Worm (Caenorhabditis elegans): Measurements from ENCODE around the gene str-182.
A peak's percentile ranks its signal among the peaks of the same experiment; 100 is the strongest.

Gene str-182

DNA sequence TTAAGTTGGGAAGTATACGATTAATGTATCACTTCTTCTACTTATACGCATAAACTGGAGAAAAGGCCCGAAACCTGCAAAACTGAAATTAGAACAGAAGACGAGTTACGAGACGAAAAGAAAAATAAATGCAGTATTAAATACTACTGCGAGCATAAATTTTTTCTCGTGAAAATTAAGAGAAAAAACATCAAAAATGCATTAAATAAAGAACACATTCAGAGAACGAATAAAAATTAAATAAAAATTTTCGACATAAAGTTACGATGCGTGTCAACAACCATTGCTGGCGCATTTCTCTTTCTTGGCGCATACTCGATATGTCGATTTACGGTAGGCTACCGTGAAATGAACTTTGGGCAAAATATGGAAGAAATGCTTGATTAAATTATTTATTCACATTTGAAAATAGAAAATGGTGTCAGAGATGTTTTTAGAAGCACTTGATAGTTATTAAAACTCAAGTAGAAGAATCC, 28.3 kb downstream of the str-182 start, which contains the start of the genes ZK856.19 and ZK856.11 (continued):
- no peak for TF ChIP-seq skn-1 (tag; optimal IDR thresholded peaks at IDR 0.05)
- no peak for TF ChIP-seq lin-39 (tag; optimal IDR thresholded peaks at IDR 0.05)
- TF ChIP-seq fkh-2 (tag; optimal IDR thresholded peaks at IDR 0.05) = no peak
- TF ChIP-seq eor-1 (tag; optimal IDR thresholded peaks at IDR 0.05) = no peak
- no peak for TF ChIP-seq unc-62 (GFP tag; optimal IDR thresholded peaks at IDR 0.05)
- no peak for TF ChIP-seq sea-2 (GFP tag; optimal IDR thresholded peaks at IDR 0.05)
- peak; percentile 43 for TF ChIP-seq elt-2 (tag; optimal IDR thresholded peaks at IDR 0.05)
- peak; percentile 59 for TF ChIP-seq nhr-43 (tag; optimal IDR thresholded peaks at IDR 0.05; ENCODE audit: poor library complexity, severe bottlenecking)
- TF ChIP-seq nhr-23 (tag; optimal IDR thresholded peaks at IDR 0.05) = peak; percentile 68
- no peak for TF ChIP-seq ztf-4 (tag; optimal IDR thresholded peaks at IDR 0.05)
- TF ChIP-seq ceh-28 (tag; optimal IDR thresholded peaks at IDR 0.05) = peak; percentile 33
- peak; percentile 28 for TF ChIP-seq hmg-11 (tag; optimal IDR thresholded peaks at IDR 0.05)
- no peak for TF ChIP-seq ceh-9 (tag; optimal IDR thresholded peaks at IDR 0.05)
- no peak for TF ChIP-seq nhr-237 (tag; optimal IDR thresholded peaks at IDR 0.05)

DNA sequence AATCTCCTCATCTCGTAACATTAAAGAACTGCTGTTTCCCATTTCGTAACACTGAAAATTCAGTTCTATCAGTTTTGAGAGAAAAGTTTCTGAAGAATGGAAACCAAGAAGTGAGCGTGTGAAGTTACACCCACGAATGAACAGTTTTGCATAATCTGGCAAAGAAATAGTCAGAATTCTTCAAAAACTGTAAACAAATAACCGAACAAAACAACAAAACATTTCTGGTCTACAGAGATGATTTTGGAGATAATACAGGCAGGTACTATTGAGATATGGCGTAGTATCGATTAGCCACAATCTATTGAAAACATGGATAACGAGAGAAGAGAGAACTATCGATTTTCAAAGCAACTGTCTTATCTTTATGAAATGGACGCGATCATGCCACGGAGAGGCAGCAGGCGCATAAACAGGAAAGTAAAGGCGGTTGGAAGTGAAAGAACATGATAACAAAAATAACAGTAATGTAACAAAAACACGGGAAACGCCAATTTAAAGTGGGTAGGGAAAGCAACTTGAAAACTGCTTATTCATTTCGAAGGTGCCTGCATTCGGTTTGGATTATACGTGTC, 29.7 kb downstream of the str-182 start, which contains the start of gene chpf-1:
chpf-1 (minus strand) TSS at position 51 of the 575 bp plus-strand sequence.
- TF ChIP-seq nhr-28 (tag; optimal IDR thresholded peaks at IDR 0.05) (no peak), nhr-11 (tag; optimal IDR thresholded peaks at IDR 0.05) (no peak), fkh-2 (tag; optimal IDR thresholded peaks at IDR 0.05) (no peak), mml-1 (tag; optimal IDR thresholded peaks at IDR 0.05) (no peak), pqm-1 (tag; optimal IDR thresholded peaks at IDR 0.05) (peak; percentile 91), nhr-23 (tag; optimal IDR thresholded peaks at IDR 0.05) (peak; percentile 42), sea-2 (GFP tag; optimal IDR thresholded peaks at IDR 0.05) (no peak), zag-1 (tag; optimal IDR thresholded peaks at IDR 0.05) (no peak), nhr-43 (tag; optimal IDR thresholded peaks at IDR 0.05; ENCODE audit: poor library complexity, severe bottlenecking) (peak; percentile 34), lin-15B (tag; optimal IDR thresholded peaks at IDR 0.05) (no peak), ceh-28 (tag; optimal IDR thresholded peaks at IDR 0.05) (peak; percentile 86), nhr-25 (tag; optimal IDR thresholded peaks at IDR 0.05) (no peak), skn-1 (tag; optimal IDR thresholded peaks at IDR 0.05) (no peak), elt-2 (tag; optimal IDR thresholded peaks at IDR 0.05) (peak; percentile 77), R02D3.7 (tag; optimal IDR thresholded peaks at IDR 0.05) (no peak), elt-3 (tag; optimal IDR thresholded peaks at IDR 0.05) (peak in 1 of 3 experiments; percentile 14), nhr-237 (tag; optimal IDR thresholded peaks at IDR 0.05) (no peak), ama-1 (optimal IDR thresholded peaks at IDR 0.05) (no peak), nhr-77 (tag; optimal IDR thresholded peaks at IDR 0.05) (no peak), egl-27 (tag; optimal IDR thresholded peaks at IDR 0.05) (no peak), snpc-4 (tag; optimal IDR thresholded peaks at IDR 0.05) (peak; percentile 41), nhr-67 (tag; optimal IDR thresholded peaks at IDR 0.05) (no peak), aly-2 (tag; optimal IDR thresholded peaks at IDR 0.05) (no peak)

DNA sequence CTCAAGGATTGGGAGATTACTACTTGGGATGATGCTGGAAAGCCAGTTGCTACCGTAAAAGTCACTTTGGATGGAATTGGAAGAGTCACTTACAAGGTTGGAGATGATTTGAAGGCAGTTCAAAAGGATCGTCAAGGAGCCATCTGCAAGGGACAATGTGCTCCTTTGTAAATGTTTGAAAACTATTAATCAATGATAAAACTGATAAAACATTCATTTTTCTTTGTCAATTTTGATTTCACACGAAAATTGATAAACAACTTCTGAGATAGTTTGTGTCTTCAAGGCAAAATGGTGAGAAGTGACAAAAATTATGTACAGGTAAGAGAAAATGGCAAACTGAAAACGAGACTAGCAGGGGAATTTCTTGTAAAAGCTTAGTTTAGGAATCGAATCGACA, 30.9 kb downstream of the str-182 start:
- TF ChIP-seq elt-2 (tag; optimal IDR thresholded peaks at IDR 0.05) (peak; percentile 4), jun-1 (tag; optimal IDR thresholded peaks at IDR 0.05) (no peak), ama-1 (optimal IDR thresholded peaks at IDR 0.05) (peak; percentile 18)

DNA sequence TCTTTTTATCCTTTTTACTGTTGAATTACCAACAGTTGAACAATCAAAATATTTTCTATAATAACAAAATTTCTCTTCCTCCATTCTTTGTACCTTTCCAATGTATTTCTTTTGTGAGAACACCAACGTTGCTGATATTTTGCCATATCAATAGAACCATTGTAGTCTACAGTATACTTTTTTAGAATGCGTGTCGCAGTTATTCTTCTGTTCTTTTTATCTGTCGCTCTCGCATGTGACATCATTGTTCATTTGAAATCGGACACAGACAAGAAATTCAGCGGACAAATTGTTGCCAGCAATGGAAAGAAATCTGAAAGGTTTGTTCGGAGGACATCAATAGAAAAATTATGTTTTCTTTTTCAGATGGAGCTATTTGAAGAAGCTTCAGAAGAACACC, 31.3 kb downstream of the str-182 start, which contains the start of gene ZK856.7:
ZK856.7 (plus strand) TSS at position 186 of the 400 bp plus-strand sequence.
- peak; percentile 25 for TF ChIP-seq nhr-23 (tag; optimal IDR thresholded peaks at IDR 0.05)
- no peak for TF ChIP-seq fkh-2 (tag; optimal IDR thresholded peaks at IDR 0.05)

DNA sequence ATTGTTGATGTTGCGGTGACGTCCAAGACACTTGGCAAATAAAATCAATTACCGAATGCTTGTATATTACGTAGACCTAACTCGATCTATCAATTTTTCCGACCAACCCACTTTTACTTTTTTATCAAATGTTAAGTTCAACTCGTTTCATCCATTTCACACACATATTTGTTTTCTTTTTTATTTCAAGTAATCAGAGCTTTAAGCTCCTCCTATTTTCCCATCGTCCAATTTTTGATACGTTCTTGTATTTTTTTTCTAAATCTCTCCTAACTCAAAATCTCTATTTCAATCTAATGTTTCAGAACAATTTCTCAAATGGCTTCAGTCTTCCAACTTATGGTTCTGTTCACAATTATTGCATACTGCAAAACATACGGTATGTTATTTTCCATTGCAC, 34.8 kb downstream of the str-182 start, which contains the start of gene ZK856.6:
ZK856.6 (plus strand) TSS at position 301 of the 400 bp plus-strand sequence.
- no peak for TF ChIP-seq aly-2 (tag; optimal IDR thresholded peaks at IDR 0.05)
- TF ChIP-seq fos-1 (tag; optimal IDR thresholded peaks at IDR 0.05) = no peak
- no peak for TF ChIP-seq pha-4 (tag; optimal IDR thresholded peaks at IDR 0.05)
- no peak for TF ChIP-seq fkh-10 (GFP tag; optimal IDR thresholded peaks at IDR 0.05)
- no peak for TF ChIP-seq mdl-1 (tag; optimal IDR thresholded peaks at IDR 0.05)
- no peak for TF ChIP-seq ztf-11 (tag; optimal IDR thresholded peaks at IDR 0.05)
- no peak for TF ChIP-seq pqm-1 (tag; optimal IDR thresholded peaks at IDR 0.05)
- TF ChIP-seq elt-1 (tag; optimal IDR thresholded peaks at IDR 0.05) = no peak
- no peak for TF ChIP-seq snpc-4 (tag; optimal IDR thresholded peaks at IDR 0.05)
- no peak for TF ChIP-seq nhr-43 (tag; optimal IDR thresholded peaks at IDR 0.05; ENCODE audit: poor library complexity, severe bottlenecking)
- no peak for TF ChIP-seq zag-1 (tag; optimal IDR thresholded peaks at IDR 0.05)
